Fruit fly (Drosophila melanogaster) Kc167 (cell line): ENCODE measurements around the gene Cpsf100.

Source experiments
- Myc ChIP-seq: fragments of >200 bp; optimal IDR thresholded peaks from 2 replicates; lab custom pipeline; 2017; ENCODE audit warnings: missing external identifiers
- h ChIP-seq: fragments of >200 bp; optimal IDR thresholded peaks from 3 replicates; lab custom pipeline; 2018; ENCODE audit warnings: missing external identifiers
- insv ChIP-seq: fragments of >200 bp; optimal IDR thresholded peaks from 3 replicates; lab custom pipeline; 2018; ENCODE audit warnings: missing external identifiers
- psq ChIP-seq: fragments of >200 bp; optimal IDR thresholded peaks from 2 replicates; lab custom pipeline; 2017; ENCODE audit warnings: missing external identifiers
- ttk ChIP-seq: sonication (Bioruptor generic); optimal IDR thresholded peaks from 2 replicates; lab custom pipeline; 2017; ENCODE audit warnings: missing external identifiers

DNA sequence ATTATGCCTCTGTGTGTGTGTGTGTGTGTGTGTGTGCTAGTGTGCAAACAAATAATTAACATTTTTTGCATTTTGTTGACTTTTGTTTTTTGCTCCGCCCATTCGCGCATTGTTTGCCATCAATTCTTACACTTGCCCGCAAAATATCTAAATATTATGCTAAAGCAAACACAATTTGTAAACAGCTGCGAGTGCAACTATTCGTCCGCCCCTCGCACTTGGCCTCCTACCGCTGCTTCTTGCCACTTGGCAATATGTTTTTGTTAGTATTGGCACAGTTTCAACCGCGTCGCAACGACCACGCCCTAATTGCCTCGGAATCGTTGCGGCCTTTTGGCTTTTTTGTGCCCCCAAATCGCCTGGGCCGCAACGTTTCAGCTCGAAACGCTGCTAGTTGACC is 43.2 kb downstream of the Cpsf100 start:
- TF ChIP-seq psq (lab: Kevin White, UChicago) (no peak), Myc (lab: Kevin White, UChicago) (no peak), h (lab: Kevin White, UChicago) (no peak), insv (lab: Kevin White, UChicago) (no peak), ttk (lab: Kevin White, UChicago) (no peak)
